Fruit fly (Drosophila melanogaster): Measurements from ENCODE around the gene TfIIA-S-2.

TfIIA-S-2 gene

DNA sequence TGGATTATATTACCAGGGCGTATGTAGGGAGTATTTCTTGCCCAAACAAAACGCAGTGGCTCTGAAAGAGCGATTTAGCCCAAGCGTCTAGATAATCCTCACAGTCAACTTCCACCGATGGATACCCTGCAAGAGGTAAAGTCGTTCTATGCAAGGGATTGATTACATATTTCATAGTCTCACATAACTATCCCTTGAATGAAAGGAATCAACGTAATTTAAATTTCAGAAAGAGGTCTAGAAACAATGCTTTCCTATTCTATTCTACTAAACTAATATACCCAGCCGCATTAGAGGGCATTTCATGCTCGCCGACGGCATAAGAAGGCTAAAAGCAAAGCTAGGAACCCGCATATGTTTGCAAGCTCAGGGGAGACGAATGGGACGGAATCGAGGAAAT lies 44.6 kb downstream of the TfIIA-S-2 start (continued):
- TF ChIP-seq CG6683 (GFP tag; optimal IDR thresholded peaks at IDR 0.05) (peak; percentile 6), MESR4 (GFP tag; optimal IDR thresholded peaks at IDR 0.05) (no peak), CG9797 (GFP tag; optimal IDR thresholded peaks at IDR 0.05) (no peak), CG7556 (GFP tag; optimal IDR thresholded peaks at IDR 0.05) (peak; percentile 41), en (GFP tag; optimal IDR thresholded peaks at IDR 0.05) (no peak), CG33557 (GFP tag; optimal IDR thresholded peaks at IDR 0.05) (no peak), CG14965 (GFP tag; optimal IDR thresholded peaks at IDR 0.05; ENCODE audit: borderline replicate concordance) (no peak), Dp (GFP tag; optimal IDR thresholded peaks at IDR 0.05) (no peak), Side (GFP tag; optimal IDR thresholded peaks at IDR 0.05) (no peak), gsb-n (tag; optimal IDR thresholded peaks at IDR 0.05) (no peak), Fer2 (tag; optimal IDR thresholded peaks at IDR 0.05) (no peak), Stat92E (GFP tag; optimal IDR thresholded peaks at IDR 0.05) (no peak), fd3F (GFP tag; optimal IDR thresholded peaks at IDR 0.05) (peak; percentile 21), ab (GFP tag; optimal IDR thresholded peaks at IDR 0.05) (no peak), sima (GFP tag; optimal IDR thresholded peaks at IDR 0.05) (no peak), chif (GFP tag; optimal IDR thresholded peaks at IDR 0.05) (no peak), caup (GFP tag; optimal IDR thresholded peaks at IDR 0.05; ENCODE audit: severe bottlenecking) (peak; percentile 51), CG3847 (GFP tag; IDR thresholded peaks at IDR 0.05) (peak; percentile 24; the same call in 1 of the 2 replicates), CG15073 (GFP tag; optimal IDR thresholded peaks at IDR 0.05) (no peak), CG14710 (tag; optimal IDR thresholded peaks at IDR 0.05) (no peak), lola (GFP tag; optimal IDR thresholded peaks at IDR 0.05) (no peak), CG42726 (GFP tag; IDR thresholded peaks at IDR 0.05; ENCODE audit: partially characterized antibody) (no peak), CG7987 (GFP tag; optimal IDR thresholded peaks at IDR 0.05) (no peak), ro (GFP tag; IDR thresholded peaks at IDR 0.05) (no peak), Six4 (GFP tag; optimal IDR thresholded peaks at IDR 0.05) (no peak), Dip2 (GFP tag; IDR thresholded peaks at IDR 0.05) (no peak), kah (GFP tag; optimal IDR thresholded peaks at IDR 0.05) (no peak), pita (GFP tag; optimal IDR thresholded peaks at IDR 0.05) (no peak), CG15514 (GFP tag; optimal IDR thresholded peaks at IDR 0.05) (peak; percentile 35), CG15601 (tag; optimal IDR thresholded peaks at IDR 0.05) (no peak), CG12659 (GFP tag; optimal IDR thresholded peaks at IDR 0.05) (peak; percentile 34), sug (tag; optimal IDR thresholded peaks at IDR 0.05) (peak; percentile 3), Max (GFP tag; optimal IDR thresholded peaks at IDR 0.05) (no peak), az2 (GFP tag; optimal IDR thresholded peaks at IDR 0.05) (no peak), B-H2 (GFP tag; optimal IDR thresholded peaks at IDR 0.05) (no peak), Ssrp (tag; optimal IDR thresholded peaks at IDR 0.05) (no peak), CG7928 (GFP tag; optimal IDR thresholded peaks at IDR 0.05) (no peak), CG12104 (GFP tag; optimal IDR thresholded peaks at IDR 0.05) (no peak), CG30020 (tag; optimal IDR thresholded peaks at IDR 0.05) (no peak), pum (GFP tag; optimal IDR thresholded peaks at IDR 0.05) (no peak), CG4730 (GFP tag; IDR thresholded peaks at IDR 0.05) (no peak), ham (GFP tag; IDR thresholded peaks at IDR 0.05) (no peak), tx (GFP tag; optimal IDR thresholded peaks at IDR 0.05) (no peak), CG4404 (GFP tag; IDR thresholded peaks at IDR 0.05) (peak; percentile 27; the same call in 1 of the 2 replicates), Oli (tag; optimal IDR thresholded peaks at IDR 0.05) (peak; percentile 30), HLHmδ (GFP tag; optimal IDR thresholded peaks at IDR 0.05) (no peak), Hr3 (GFP tag; optimal IDR thresholded peaks at IDR 0.05) (no peak), org-1 (GFP tag; optimal IDR thresholded peaks at IDR 0.05) (peak; percentile 36), luna (GFP tag; optimal IDR thresholded peaks at IDR 0.05) (no peak), Aef1 (GFP tag; IDR thresholded peaks at IDR 0.05) (no peak)

Measured in whole organism, embryonic.